Worm (Caenorhabditis elegans) whole organism, late embryonic: ENCODE measurements around the gene sri-20.

Source experiments
- C08G9.2 ChIP-seq: sonication (generic microtip); optimal IDR thresholded peaks from 2 replicates; lab custom pipeline; 2016; ENCODE audit warnings: mild to moderate bottlenecking, missing genetic modification characterization, moderate library complexity, missing compliant biosample characterization
- C38D4.7 ChIP-seq: fragments of 200-800 bp; sonication (Bioruptor generic); optimal IDR thresholded peaks from 2 replicates; lab custom pipeline; 2018; ENCODE audit warnings: mild to moderate bottlenecking, missing genetic modification characterization, moderate library complexity, missing compliant biosample characterization
- F13H6.1 ChIP-seq: sonication (generic microtip); optimal IDR thresholded peaks from 2 replicates; lab custom pipeline; 2016; ENCODE audit warnings: missing genetic modification characterization, missing compliant biosample characterization
- K02D7.2 ChIP-seq: sonication (generic microtip); optimal IDR thresholded peaks from 2 replicates; lab custom pipeline; 2017; ENCODE audit warnings: mild to moderate bottlenecking, missing genetic modification characterization, missing compliant biosample characterization
- Y22D7AL.16 ChIP-seq: sonication (generic microtip); optimal IDR thresholded peaks from 2 replicates; lab custom pipeline; 2016; ENCODE audit warnings: missing genetic modification characterization, missing compliant biosample characterization
- ahr-1 ChIP-seq: sonication (generic microtip); optimal IDR thresholded peaks from 2 replicates; lab custom pipeline; 2016; ENCODE audit warnings: missing genetic modification characterization, missing compliant biosample characterization
- ama-1 ChIP-seq: fragments of 150-350 bp; optimal IDR thresholded peaks from 2 replicates; lab custom pipeline; 2014
- ceh-18 ChIP-seq: sonication (generic microtip); optimal IDR thresholded peaks from 2 replicates; lab custom pipeline; 2016; ENCODE audit warnings: missing genetic modification characterization, missing compliant biosample characterization
- ceh-19 ChIP-seq: fragments of 200-800 bp; sonication (Bioruptor generic); optimal IDR thresholded peaks from 2 replicates; lab custom pipeline; 2018; ENCODE audit warnings: mild to moderate bottlenecking, missing genetic modification characterization, missing compliant biosample characterization
- ceh-22 ChIP-seq: sonication (generic microtip); optimal IDR thresholded peaks from 2 replicates; lab custom pipeline; 2017; ENCODE audit warnings: missing biosample characterization, missing genetic modification characterization
- ceh-24 ChIP-seq: sonication (generic microtip); optimal IDR thresholded peaks from 2 replicates; lab custom pipeline; 2016; ENCODE audit warnings: mild to moderate bottlenecking, missing genetic modification characterization, missing compliant biosample characterization
- ceh-30 ChIP-seq: fragments of 150-350 bp; optimal IDR thresholded peaks from 2 replicates; lab custom pipeline; 2014; ENCODE audit warnings: missing biosample characterization, missing genetic modification characterization
- ceh-34 ChIP-seq: sonication (generic microtip); optimal IDR thresholded peaks from 2 replicates; lab custom pipeline; 2016; ENCODE audit warnings: mild to moderate bottlenecking, missing genetic modification characterization, missing compliant biosample characterization
- ceh-45 ChIP-seq: fragments of 200-800 bp; sonication (Bioruptor generic); IDR thresholded peaks from 2 replicates; pipeline ENCODE4 v1.3.6; 2022; ENCODE audit warnings: missing genetic modification reagents, missing genetic modification characterization, missing compliant biosample characterization
- ceh-6 ChIP-seq: fragments of 200-800 bp; sonication (Bioruptor generic); optimal IDR thresholded peaks from 2 replicates; lab custom pipeline; 2018; ENCODE audit warnings: mild to moderate bottlenecking, missing genetic modification characterization, missing compliant biosample characterization
- ceh-9 ChIP-seq: sonication (generic microtip); optimal IDR thresholded peaks from 2 replicates; lab custom pipeline; 2016; ENCODE audit warnings: mild to moderate bottlenecking, missing genetic modification characterization, inconsistent platforms, missing compliant biosample characterization
- che-1 ChIP-seq: sonication (generic microtip); optimal IDR thresholded peaks from 2 replicates; lab custom pipeline; 2016; ENCODE audit warnings: mild to moderate bottlenecking, missing genetic modification characterization, missing compliant biosample characterization
- dmd-4 ChIP-seq: sonication (generic microtip); optimal IDR thresholded peaks from 2 replicates; lab custom pipeline; 2016; ENCODE audit warnings: borderline replicate concordance, missing genetic modification characterization, missing compliant biosample characterization
- dve-1 ChIP-seq: sonication (generic microtip); optimal IDR thresholded peaks from 2 replicates; lab custom pipeline; 2017; ENCODE audit warnings: antibody characterized with exemption, mild to moderate bottlenecking, missing genetic modification characterization, missing compliant biosample characterization
- elt-2 ChIP-seq: sonication (generic microtip); optimal IDR thresholded peaks from 2 replicates; lab custom pipeline; 2016; ENCODE audit warnings: missing genetic modification reagents, missing genetic modification characterization, missing compliant biosample characterization
- elt-4 ChIP-seq: sonication (generic microtip); optimal IDR thresholded peaks from 2 replicates; lab custom pipeline; 2016; ENCODE audit warnings: missing genetic modification characterization, missing compliant biosample characterization
- eyg-1 ChIP-seq: sonication (generic microtip); optimal IDR thresholded peaks from 2 replicates; lab custom pipeline; 2016; ENCODE audit warnings: missing genotype, missing genetic modification characterization, missing compliant biosample characterization
- fax-1 ChIP-seq: sonication (generic microtip); optimal IDR thresholded peaks from 2 replicates; lab custom pipeline; 2016; ENCODE audit warnings: missing genotype, missing genetic modification characterization, missing compliant biosample characterization
- fkh-10 ChIP-seq: fragments of 150-350 bp; optimal IDR thresholded peaks from 2 replicates; lab custom pipeline; 2014; ENCODE audit warnings: missing biosample characterization, missing genetic modification reagents, missing genetic modification characterization
- gmeb-2 ChIP-seq: sonication (generic microtip); optimal IDR thresholded peaks from 2 replicates; lab custom pipeline; 2016; ENCODE audit warnings: missing genetic modification characterization, inconsistent platforms, missing compliant biosample characterization
- hlh-15 ChIP-seq: sonication (generic microtip); optimal IDR thresholded peaks from 2 replicates; lab custom pipeline; 2016; ENCODE audit warnings: missing genetic modification characterization, missing compliant biosample characterization
- hlh-30 ChIP-seq: sonication (generic microtip); optimal IDR thresholded peaks from 2 replicates; lab custom pipeline; 2017; ENCODE audit warnings: antibody characterized with exemption, missing genetic modification characterization, missing compliant biosample characterization; ENCODE audit not compliant: insufficient read depth
- hlh-6 ChIP-seq: sonication (generic microtip); optimal IDR thresholded peaks from 2 replicates; lab custom pipeline; 2016; ENCODE audit warnings: missing genotype, missing genetic modification characterization, missing compliant biosample characterization
- hlh-8 ChIP-seq: sonication (generic microtip); optimal IDR thresholded peaks from 2 replicates; lab custom pipeline; 2016; ENCODE audit warnings: missing genotype, missing genetic modification characterization, missing compliant biosample characterization
- lim-6 ChIP-seq: sonication (generic microtip); optimal IDR thresholded peaks from 2 replicates; lab custom pipeline; 2016; ENCODE audit warnings: missing genetic modification characterization, missing compliant biosample characterization
- lin-11 ChIP-seq: fragments of 200-800 bp; sonication (Bioruptor generic); optimal IDR thresholded peaks from 2 replicates; lab custom pipeline; 2018; ENCODE audit warnings: mild to moderate bottlenecking, missing genetic modification characterization, missing compliant biosample characterization
- madf-2 ChIP-seq: sonication (generic microtip); optimal IDR thresholded peaks from 2 replicates; lab custom pipeline; 2017; ENCODE audit warnings: missing genetic modification characterization, missing compliant biosample characterization
- mec-3 ChIP-seq: sonication (generic microtip); optimal IDR thresholded peaks from 2 replicates; lab custom pipeline; 2016; ENCODE audit warnings: borderline replicate concordance, missing genetic modification characterization, missing compliant biosample characterization
- nfya-1 ChIP-seq: sonication (generic microtip); optimal IDR thresholded peaks from 2 replicates; lab custom pipeline; 2017; ENCODE audit warnings: missing genetic modification characterization, mild to moderate bottlenecking, missing compliant biosample characterization, antibody characterized with exemption, moderate library complexity
- nhr-11 ChIP-seq: fragments of 150-350 bp; optimal IDR thresholded peaks from 2 replicates; lab custom pipeline; 2014; ENCODE audit warnings: missing biosample characterization, missing genetic modification characterization
- npax-4 ChIP-seq: sonication (generic microtip); optimal IDR thresholded peaks from 2 replicates; lab custom pipeline; 2016; ENCODE audit warnings: missing genetic modification characterization, missing compliant biosample characterization
- pag-3 ChIP-seq: sonication (generic microtip); optimal IDR thresholded peaks from 2 replicates; lab custom pipeline; 2016; ENCODE audit warnings: missing compliant biosample characterization, missing genetic modification characterization, borderline replicate concordance
- pha-2 ChIP-seq: sonication (generic microtip); optimal IDR thresholded peaks from 2 replicates; lab custom pipeline; 2017; ENCODE audit warnings: mild to moderate bottlenecking, missing genetic modification characterization, missing compliant biosample characterization
- pha-4 ChIP-seq: fragments of 150-350 bp; optimal IDR thresholded peaks from 2 replicates; lab custom pipeline; 2018; ENCODE audit warnings: missing biosample characterization, missing genetic modification reagents, missing genetic modification characterization
- pqm-1 ChIP-seq: sonication (generic microtip); optimal IDR thresholded peaks from 2 replicates; lab custom pipeline; 2016; ENCODE audit warnings: missing genetic modification characterization, missing compliant biosample characterization
- pros-1 ChIP-seq: fragments of 150-350 bp; optimal IDR thresholded peaks from 2 replicates; lab custom pipeline; 2014; ENCODE audit warnings: missing biosample characterization, missing genetic modification reagents, missing genetic modification characterization
- rnt-1 ChIP-seq: sonication (generic microtip); optimal IDR thresholded peaks from 2 replicates; lab custom pipeline; 2016; ENCODE audit warnings: missing genetic modification characterization, missing compliant biosample characterization
- sdc-2 ChIP-seq: sonication (generic microtip); optimal IDR thresholded peaks from 2 replicates; lab custom pipeline; 2016; ENCODE audit warnings: missing genotype, missing genetic modification characterization, missing compliant biosample characterization
- sox-2 ChIP-seq: fragments of 200-800 bp; sonication (Bioruptor generic); IDR thresholded peaks from 2 replicates; pipeline ENCODE4 v1.3.6; 2022; ENCODE audit warnings: missing genetic modification reagents, missing genetic modification characterization, missing compliant biosample characterization
- sox-4 ChIP-seq: sonication (generic microtip); optimal IDR thresholded peaks from 2 replicates; lab custom pipeline; 2017; ENCODE audit warnings: mild to moderate bottlenecking, missing genetic modification characterization, inconsistent platforms, missing compliant biosample characterization
- syd-9 ChIP-seq: sonication (generic microtip); optimal IDR thresholded peaks from 2 replicates; lab custom pipeline; 2016; ENCODE audit warnings: mild to moderate bottlenecking, missing genetic modification characterization, moderate library complexity, missing compliant biosample characterization
- tbx-2 ChIP-seq: sonication (generic microtip); optimal IDR thresholded peaks from 2 replicates; lab custom pipeline; 2016; ENCODE audit warnings: missing genetic modification characterization, missing compliant biosample characterization
- tbx-7 ChIP-seq: sonication (generic microtip); optimal IDR thresholded peaks from 2 replicates; lab custom pipeline; 2016; ENCODE audit warnings: missing genotype, missing genetic modification characterization, missing compliant biosample characterization
- unc-3 ChIP-seq, 2 experiments: fragments of 200-800 bp in 1 of 2; sonication (Bioruptor generic) in 1 of 2; sonication (generic microtip) in 1 of 2; conservative IDR thresholded peaks in 1 of 2; optimal IDR thresholded peaks in 1 of 2; 2 replicates each; pipeline versions ENCODE4 v1.3.6 to Lab custom; 2016 to 2022; ENCODE audit warnings: missing compliant biosample characterization in 2 of 2, missing genetic modification characterization in 2 of 2, missing genetic modification reagents in 1 of 2
- unc-42 ChIP-seq: sonication (generic microtip); optimal IDR thresholded peaks from 2 replicates; lab custom pipeline; 2016; ENCODE audit warnings: missing genotype, missing genetic modification characterization, missing compliant biosample characterization
- unc-55 ChIP-seq: sonication (generic microtip); optimal IDR thresholded peaks from 2 replicates; lab custom pipeline; 2017; ENCODE audit warnings: missing biosample characterization, missing genetic modification reagents, missing genetic modification characterization
- unc-86 ChIP-seq: sonication (generic microtip); optimal IDR thresholded peaks from 2 replicates; lab custom pipeline; 2016; ENCODE audit warnings: missing genetic modification characterization, missing compliant biosample characterization
- zip-5 ChIP-seq: sonication (generic microtip); optimal IDR thresholded peaks from 2 replicates; lab custom pipeline; 2016; ENCODE audit warnings: missing genetic modification characterization, missing compliant biosample characterization

Gene sri-20

ce11 chrV:10355773-10356335 lies 12.5 kb upstream of the sri-20 start, which contains the start of gene sluh-7:
TSS of gene sluh-7 (minus strand) at chrV:10355823.
- no peak for TF ChIP-seq npax-4 (tag; lab: Kevin White, UChicago)
- TF ChIP-seq ceh-9 (tag; lab: Kevin White, UChicago), result no peak
- TF ChIP-seq syd-9 (tag; lab: Kevin White, UChicago), result no peak
- TF ChIP-seq eyg-1 (tag; lab: Kevin White, UChicago), result peak; percentile 19
- TF ChIP-seq mec-3 (tag; lab: Kevin White, UChicago), result peak; percentile 81
- TF ChIP-seq C38D4.7 (GFP tag; lab: Kevin White, UChicago), result no peak
- TF ChIP-seq pha-2 (tag; lab: Kevin White, UChicago), result peak; percentile 8
- TF ChIP-seq elt-2 (tag; lab: Kevin White, UChicago), result peak; percentile 71
- TF ChIP-seq ceh-30, result no peak
- TF ChIP-seq fax-1 (tag; lab: Kevin White, UChicago), result peak; percentile 74
- no peak for TF ChIP-seq hlh-30 (tag; lab: Kevin White, UChicago)
- no peak for TF ChIP-seq dve-1 (tag; lab: Kevin White, UChicago)
- TF ChIP-seq nfya-1 (tag; lab: Kevin White, UChicago), result peak; percentile 50
- TF ChIP-seq sox-4 (tag; lab: Kevin White, UChicago), result no peak
- TF ChIP-seq pqm-1, result no peak
- no peak for TF ChIP-seq dmd-4
- peak; percentile 49 for TF ChIP-seq F13H6.1 (tag; lab: Kevin White, UChicago)
- peak; percentile 93 for TF ChIP-seq tbx-7
- TF ChIP-seq ceh-18 (tag; lab: Kevin White, UChicago), result peak; percentile 32
- TF ChIP-seq fkh-10 (GFP tag; lab: Kevin White, UChicago), result no peak
- TF ChIP-seq ceh-34 (tag; lab: Kevin White, UChicago), result peak; percentile 52
- peak; percentile 90 for TF ChIP-seq zip-5 (tag; lab: Kevin White, UChicago)
- TF ChIP-seq pag-3 (tag; lab: Kevin White, UChicago), result no peak
- no peak for TF ChIP-seq ama-1 (lab: Kevin White, UChicago)
- TF ChIP-seq pros-1 (tag; lab: Kevin White, UChicago), result no peak
- no peak for TF ChIP-seq ceh-24 (tag; lab: Kevin White, UChicago)
- peak; percentile 36 for TF ChIP-seq sdc-2 (tag; lab: Kevin White, UChicago)
- no peak for TF ChIP-seq unc-55
- no peak for TF ChIP-seq ceh-22 (tag; lab: Kevin White, UChicago)
- peak; percentile 79 for TF ChIP-seq rnt-1 (tag; lab: Kevin White, UChicago)
- peak; percentile 95 for TF ChIP-seq tbx-2 (tag; lab: Kevin White, UChicago)
- TF ChIP-seq ceh-45, result no peak
- TF ChIP-seq Y22D7AL.16 (tag; lab: Kevin White, UChicago), result no peak
- peak; percentile 98 for TF ChIP-seq C08G9.2 (tag; lab: Kevin White, UChicago)
- no peak for TF ChIP-seq lin-11 (tag; lab: Kevin White, UChicago)
- peak; percentile 68 for TF ChIP-seq unc-86 (tag; lab: Kevin White, UChicago)
- peak; percentile 48 for TF ChIP-seq hlh-15 (tag; lab: Kevin White, UChicago)
- TF ChIP-seq hlh-6 (tag; lab: Kevin White, UChicago), result no peak
- peak; percentile 91 for TF ChIP-seq hlh-8 (tag; lab: Kevin White, UChicago)
- no peak for TF ChIP-seq K02D7.2 (tag; lab: Kevin White, UChicago)
- TF ChIP-seq ahr-1 (tag; lab: Kevin White, UChicago), result peak; percentile 52
- TF ChIP-seq elt-4 (tag; lab: Kevin White, UChicago), result no peak
- peak; percentile 11 for TF ChIP-seq unc-42
- TF ChIP-seq madf-2 (tag; lab: Kevin White, UChicago), result no peak
- TF ChIP-seq gmeb-2 (tag; lab: Kevin White, UChicago), result no peak
- TF ChIP-seq ceh-19, result no peak
- TF ChIP-seq ceh-6 (GFP tag; lab: Kevin White, UChicago), result no peak
- TF ChIP-seq pha-4 (tag; lab: Kevin White, UChicago), result no peak
- no peak for TF ChIP-seq unc-3 (GFP tag; conservative IDR thresholded peaks at IDR 0.05; lab: Robert Waterston, UW)
- no peak for TF ChIP-seq unc-3 (tag; optimal IDR thresholded peaks at IDR 0.05; lab: Kevin White, UChicago)
- no peak for TF ChIP-seq nhr-11 (tag; lab: Kevin White, UChicago)
- TF ChIP-seq lim-6, result peak; percentile 72
- TF ChIP-seq che-1, result no peak
- no peak for TF ChIP-seq sox-2
